Worm (Caenorhabditis elegans): ENCODE measurements around the gene K07G6.1.

DNA sequence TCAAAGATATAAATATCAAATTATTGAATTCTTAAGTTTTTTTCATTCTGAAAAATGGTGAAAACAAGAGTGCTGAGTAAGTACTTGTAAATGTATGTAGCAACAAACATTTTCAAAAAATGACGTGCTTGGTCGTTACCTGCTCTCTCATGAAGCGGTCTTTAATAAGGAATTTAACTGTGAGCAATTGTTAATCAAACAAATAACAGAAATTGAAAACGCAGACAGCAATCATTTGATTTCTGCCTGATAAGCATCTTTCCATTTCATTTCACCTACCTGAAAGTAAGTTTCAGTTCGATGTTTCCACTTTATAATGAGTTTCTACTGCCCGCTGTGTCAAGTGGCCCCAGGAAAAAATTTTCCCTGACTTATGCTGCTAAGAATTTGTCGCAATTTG, 21.7 kb downstream of the K07G6.1 start, which contains the start of gene math-28:
- TF ChIP-seq nhr-77 (tag; optimal IDR thresholded peaks at IDR 0.05): no peak
- TF ChIP-seq elt-1 (tag; optimal IDR thresholded peaks at IDR 0.05): no peak
- no peak for TF ChIP-seq nhr-237 (tag; optimal IDR thresholded peaks at IDR 0.05)
- no peak for TF ChIP-seq unc-62 (GFP tag; optimal IDR thresholded peaks at IDR 0.05)
- no peak for TF ChIP-seq ceh-9 (tag; optimal IDR thresholded peaks at IDR 0.05)
